Worm (Caenorhabditis elegans) whole organism, L1 larva: Measurements from ENCODE around the gene nas-13.

ENCODE experiments used
- ama-1 ChIP-seq: fragments of 150-350 bp; optimal IDR thresholded peaks from 2 replicates; lab custom pipeline; 2014
- lsy-2 ChIP-seq, 2 experiments: fragments of 150-350 bp; optimal IDR thresholded peaks; 2 replicates each; lab custom pipeline; 2014; ENCODE audit warnings: missing biosample characterization in 2 of 2, missing genetic modification characterization in 2 of 2

ce11 chrX:15385807-15386349 is 42.2 kb downstream of the nas-13 start:
- no peak for TF ChIP-seq ama-1 (lab: Kevin White, UChicago)
- TF ChIP-seq lsy-2 (tag; optimal IDR thresholded peaks at IDR 0.05; lab: Kevin White, UChicago), result peak; percentile 20 to 44
